Fruit fly (Drosophila melanogaster): ENCODE measurements around the gene mRpL23.

The mRpL23 gene

dm6 chr3L:2418769-2419168, 45.3 kb upstream of the mRpL23 start (continued):
- TF ChIP-seq repo (GFP tag; optimal IDR thresholded peaks at IDR 0.05) (peak; percentile 78), MTF-1 (GFP tag; optimal IDR thresholded peaks at IDR 0.05; ENCODE audit: borderline replicate concordance) (peak; percentile 77), CG2875 (GFP tag; optimal IDR thresholded peaks at IDR 0.05) (peak; percentile 52), CG15269 (tag; optimal IDR thresholded peaks at IDR 0.05) (peak; percentile 79), odd (GFP tag; optimal IDR thresholded peaks at IDR 0.05) (peak; percentile 27), CG7786 (GFP tag; optimal IDR thresholded peaks at IDR 0.05) (peak; percentile 55), fd64A (GFP tag; optimal IDR thresholded peaks at IDR 0.05) (peak; percentile 78), luna (GFP tag; optimal IDR thresholded peaks at IDR 0.05) (no peak), Meics (GFP tag; optimal IDR thresholded peaks at IDR 0.05) (peak; percentile 90), ssp (GFP tag; IDR thresholded peaks at IDR 0.05) (peak; percentile 62), CG8281 (tag; optimal IDR thresholded peaks at IDR 0.05) (peak; percentile 46), so (GFP tag; IDR thresholded peaks at IDR 0.05) (peak; percentile 89), Ptx1 (GFP tag; IDR thresholded peaks at IDR 0.05) (peak; percentile 82), exex (tag; optimal IDR thresholded peaks at IDR 0.05) (peak; percentile 44), HmgZ (tag; optimal IDR thresholded peaks at IDR 0.05) (peak; percentile 17), Dip3 (GFP tag; optimal IDR thresholded peaks at IDR 0.05) (peak; percentile 5), Max (GFP tag; optimal IDR thresholded peaks at IDR 0.05) (peak; percentile 87), Sin3A (optimal IDR thresholded peaks at IDR 0.05) (no peak), mld (GFP tag; IDR thresholded peaks at IDR 0.05; ENCODE audit: partially characterized antibody) (no peak), vvl (GFP tag; IDR thresholded peaks at IDR 0.05) (peak; percentile 95), Asciz (GFP tag; optimal IDR thresholded peaks at IDR 0.05) (peak; percentile 83), gfzf (GFP tag; optimal IDR thresholded peaks at IDR 0.05) (no peak), Dip2 (GFP tag; IDR thresholded peaks at IDR 0.05) (peak; percentile 13; the same call in 1 of the 2 replicates), CG13894 (tag; optimal IDR thresholded peaks at IDR 0.05) (peak; percentile 44), org-1 (GFP tag; optimal IDR thresholded peaks at IDR 0.05) (peak; percentile 45), E2f1 (GFP tag; IDR thresholded peaks at IDR 0.05) (peak; percentile 83), nom (GFP tag; optimal IDR thresholded peaks at IDR 0.05) (peak; percentile 85), Hr39 (optimal IDR thresholded peaks at IDR 0.05) (no peak), amos (GFP tag; IDR thresholded peaks at IDR 0.05; ENCODE audit: partially characterized antibody) (no peak), CG2129 (GFP tag; IDR thresholded peaks at IDR 0.05; ENCODE audit: partially characterized antibody) (no peak), CG17568 (GFP tag; optimal IDR thresholded peaks at IDR 0.05) (peak; percentile 31), tio (GFP tag; optimal IDR thresholded peaks at IDR 0.05) (peak; percentile 52), bsh (GFP tag; optimal IDR thresholded peaks at IDR 0.05) (peak; percentile 39 to 84), CG7839 (tag; optimal IDR thresholded peaks at IDR 0.05) (peak; percentile 93), row (GFP tag; IDR thresholded peaks at IDR 0.05) (peak; percentile 90), trem (tag; optimal IDR thresholded peaks at IDR 0.05) (peak; percentile 84), Fer3 (tag; optimal IDR thresholded peaks at IDR 0.05) (peak; percentile 86), Poxn (GFP tag; IDR thresholded peaks at IDR 0.05) (peak; percentile 55), CG11247 (GFP tag; IDR thresholded peaks at IDR 0.05) (peak; percentile 83), NFAT (GFP tag; IDR thresholded peaks at IDR 0.05) (peak; percentile 74), Nf-YB (GFP tag; optimal IDR thresholded peaks at IDR 0.05) (peak; percentile 59), fru (optimal IDR thresholded peaks at IDR 0.05) (no peak), CG14014 (GFP tag; IDR thresholded peaks at IDR 0.05) (peak; percentile 89), CG11456 (GFP tag; IDR thresholded peaks at IDR 0.05) (peak; percentile 87), btn (GFP tag; optimal IDR thresholded peaks at IDR 0.05) (peak; percentile 52), br (optimal IDR thresholded peaks at IDR 0.05) (no peak), Ssrp (tag; optimal IDR thresholded peaks at IDR 0.05) (peak; percentile 69), Gsc (GFP tag; IDR thresholded peaks at IDR 0.05) (peak; percentile 52), CG2202 (tag; optimal IDR thresholded peaks at IDR 0.05) (no peak), CG11085 (GFP tag; IDR thresholded peaks at IDR 0.05) (peak; percentile 59), CG11504 (tag; optimal IDR thresholded peaks at IDR 0.05) (peak; percentile 92), CG12391 (tag; optimal IDR thresholded peaks at IDR 0.05) (peak; percentile 69)

Data from whole organism, embryonic.